Fruit fly (Drosophila melanogaster): ENCODE measurements around the gene prt.

Gene prt

dm6 chr3R:23698835-23699234, at the start of gene prt:
prt (minus strand) TSS chr3R:23699027.
- no peak for TF ChIP-seq tj (GFP tag; optimal IDR thresholded peaks at IDR 0.05)
- no peak for TF ChIP-seq cic (GFP tag; optimal IDR thresholded peaks at IDR 0.05)
- TF ChIP-seq CG7101 (tag; optimal IDR thresholded peaks at IDR 0.05): no peak
- TF ChIP-seq kay (GFP tag; ENCODE audit: borderline replicate concordance): no peak
- no peak for TF ChIP-seq Clk (GFP tag; optimal IDR thresholded peaks at IDR 0.05)
- no peak for TF ChIP-seq Crg-1 (GFP tag; optimal IDR thresholded peaks at IDR 0.05)
- no peak for TF ChIP-seq CG11617 (GFP tag; optimal IDR thresholded peaks at IDR 0.05)

- no peak for TF ChIP-seq Clk (GFP tag; optimal IDR thresholded peaks at IDR 0.05)
- no peak for TF ChIP-seq kay (GFP tag; ENCODE audit: borderline replicate concordance)
- no peak for TF ChIP-seq CG33017 (tag; optimal IDR thresholded peaks at IDR 0.05)
- TF ChIP-seq bab1 (GFP tag; optimal IDR thresholded peaks at IDR 0.05): no peak
- TF ChIP-seq CG1620 (GFP tag; optimal IDR thresholded peaks at IDR 0.05): no peak
- no peak for TF ChIP-seq pad (GFP tag; optimal IDR thresholded peaks at IDR 0.05)
- TF ChIP-seq CG11617 (GFP tag; optimal IDR thresholded peaks at IDR 0.05): no peak
Measured at dm6 chr3R:23747446-23747845, 48.6 kb upstream of the prt start.

- TF ChIP-seq tj (GFP tag; optimal IDR thresholded peaks at IDR 0.05): no peak
- no peak for TF ChIP-seq Crg-1 (GFP tag; optimal IDR thresholded peaks at IDR 0.05)
- no peak for TF ChIP-seq pad (GFP tag; optimal IDR thresholded peaks at IDR 0.05)
- no peak for TF ChIP-seq CG11617 (GFP tag; optimal IDR thresholded peaks at IDR 0.05)
- no peak for TF ChIP-seq CG7101 (tag; optimal IDR thresholded peaks at IDR 0.05)
- TF ChIP-seq kay (GFP tag; ENCODE audit: borderline replicate concordance): no peak
- no peak for TF ChIP-seq CG33017 (tag; optimal IDR thresholded peaks at IDR 0.05)
- no peak for TF ChIP-seq CG7045 (GFP tag; optimal IDR thresholded peaks at IDR 0.05)
- no peak for TF ChIP-seq Mnt (GFP tag; optimal IDR thresholded peaks at IDR 0.05)
- no peak for TF ChIP-seq CG5204 (GFP tag; optimal IDR thresholded peaks at IDR 0.05)
- no peak for TF ChIP-seq toe (GFP tag; optimal IDR thresholded peaks at IDR 0.05)
- TF ChIP-seq Hr96 (GFP tag; optimal IDR thresholded peaks at IDR 0.05): no peak
Measured at dm6 chr3R:23740968-23741367, 42.1 kb upstream of the prt start.

- TF ChIP-seq bab1 (GFP tag; optimal IDR thresholded peaks at IDR 0.05): no peak
- no peak for TF ChIP-seq tj (GFP tag; optimal IDR thresholded peaks at IDR 0.05)
- TF ChIP-seq Hr96 (GFP tag; optimal IDR thresholded peaks at IDR 0.05): no peak
- TF ChIP-seq CG1620 (GFP tag; optimal IDR thresholded peaks at IDR 0.05): no peak
- TF ChIP-seq kay (GFP tag; ENCODE audit: borderline replicate concordance): no peak
- no peak for TF ChIP-seq pad (GFP tag; optimal IDR thresholded peaks at IDR 0.05)
- no peak for TF ChIP-seq CG11617 (GFP tag; optimal IDR thresholded peaks at IDR 0.05)
- TF ChIP-seq CG33017 (tag; optimal IDR thresholded peaks at IDR 0.05): no peak
Measured at dm6 chr3R:23737676-23738574, 39.1 kb upstream of the prt start.

dm6 chr3R:23736365-23736764, 37.5 kb upstream of the prt start:
- TF ChIP-seq kay (GFP tag; ENCODE audit: borderline replicate concordance) (no peak), CG7101 (tag; optimal IDR thresholded peaks at IDR 0.05) (no peak), CG7045 (GFP tag; optimal IDR thresholded peaks at IDR 0.05) (no peak), tj (GFP tag; optimal IDR thresholded peaks at IDR 0.05) (no peak), CG33017 (tag; optimal IDR thresholded peaks at IDR 0.05) (no peak), Mnt (GFP tag; optimal IDR thresholded peaks at IDR 0.05) (no peak), CG11617 (GFP tag; optimal IDR thresholded peaks at IDR 0.05) (no peak), CG1620 (GFP tag; optimal IDR thresholded peaks at IDR 0.05) (no peak), pad (GFP tag; optimal IDR thresholded peaks at IDR 0.05) (no peak), Crg-1 (GFP tag; optimal IDR thresholded peaks at IDR 0.05) (no peak), cic (GFP tag; optimal IDR thresholded peaks at IDR 0.05) (no peak), CG5204 (GFP tag; optimal IDR thresholded peaks at IDR 0.05) (no peak), toe (GFP tag; optimal IDR thresholded peaks at IDR 0.05) (no peak), bab1 (GFP tag; optimal IDR thresholded peaks at IDR 0.05) (no peak)

- no peak for TF ChIP-seq CG7101 (tag; optimal IDR thresholded peaks at IDR 0.05)
- no peak for TF ChIP-seq CG11617 (GFP tag; optimal IDR thresholded peaks at IDR 0.05)
- TF ChIP-seq CG12768 (GFP tag; optimal IDR thresholded peaks at IDR 0.05): no peak
- TF ChIP-seq Hr96 (GFP tag; optimal IDR thresholded peaks at IDR 0.05): no peak
- no peak for TF ChIP-seq CG7045 (GFP tag; optimal IDR thresholded peaks at IDR 0.05)
- TF ChIP-seq CG1620 (GFP tag; optimal IDR thresholded peaks at IDR 0.05): no peak
Measured at dm6 chr3R:23735648-23736047, 36.8 kb upstream of the prt start.

- TF ChIP-seq CG12768 (GFP tag; optimal IDR thresholded peaks at IDR 0.05) (no peak), Mnt (GFP tag; optimal IDR thresholded peaks at IDR 0.05) (no peak), cnc (optimal IDR thresholded peaks at IDR 0.05) (no peak), CG11617 (GFP tag; optimal IDR thresholded peaks at IDR 0.05) (no peak), CG7045 (GFP tag; optimal IDR thresholded peaks at IDR 0.05) (no peak), cic (GFP tag; optimal IDR thresholded peaks at IDR 0.05) (no peak), Crg-1 (GFP tag; optimal IDR thresholded peaks at IDR 0.05) (no peak)
Measured at dm6 chr3R:23734573-23735404, 36.0 kb upstream of the prt start.
